Fruit fly (Drosophila melanogaster): ENCODE data around the gene CG31496.

CG31496 gene

DNA sequence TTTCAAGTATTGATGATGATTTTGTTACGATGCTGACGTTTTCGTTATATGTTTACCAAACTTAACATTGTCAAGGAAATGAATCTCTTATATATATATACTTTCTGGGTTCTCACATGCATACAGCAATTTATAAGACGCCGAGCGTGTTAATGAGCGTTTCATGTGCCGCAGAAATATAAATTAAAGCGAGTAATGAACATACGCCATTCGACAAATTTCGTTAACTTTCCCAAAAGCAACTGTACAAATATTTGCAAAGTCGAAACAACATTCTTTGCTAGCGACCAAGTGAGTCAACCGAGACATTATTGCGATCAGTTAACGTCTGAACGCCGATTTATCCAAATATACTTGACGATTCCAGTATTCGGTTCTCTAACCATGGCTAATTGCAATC lies at the start of gene CG31496:
Gene CG31496, plus strand, starts transcription at position 301 of the 400 bp plus-strand sequence.
- TF ChIP-seq Snoo (tag; optimal IDR thresholded peaks at IDR 0.05) (no peak), CG13204 (GFP tag; optimal IDR thresholded peaks at IDR 0.05) (no peak), CG15710 (tag; optimal IDR thresholded peaks at IDR 0.05) (no peak), CG9948 (tag; optimal IDR thresholded peaks at IDR 0.05) (no peak), CG34367 (tag; optimal IDR thresholded peaks at IDR 0.05) (no peak), Pif1B (GFP tag; optimal IDR thresholded peaks at IDR 0.05) (no peak), EcR (GFP tag; optimal IDR thresholded peaks at IDR 0.05) (no peak), CG8301 (tag; optimal IDR thresholded peaks at IDR 0.05) (no peak), Pif1A (GFP tag; optimal IDR thresholded peaks at IDR 0.05) (no peak), fd96Ca (GFP tag; IDR thresholded peaks at IDR 0.05) (no peak), D1 (tag; optimal IDR thresholded peaks at IDR 0.05) (no peak), CG32121 (GFP tag; IDR thresholded peaks at IDR 0.05) (no peak), CG17806 (tag; optimal IDR thresholded peaks at IDR 0.05) (no peak), rn (GFP tag; IDR thresholded peaks at IDR 0.05) (no peak)

DNA sequence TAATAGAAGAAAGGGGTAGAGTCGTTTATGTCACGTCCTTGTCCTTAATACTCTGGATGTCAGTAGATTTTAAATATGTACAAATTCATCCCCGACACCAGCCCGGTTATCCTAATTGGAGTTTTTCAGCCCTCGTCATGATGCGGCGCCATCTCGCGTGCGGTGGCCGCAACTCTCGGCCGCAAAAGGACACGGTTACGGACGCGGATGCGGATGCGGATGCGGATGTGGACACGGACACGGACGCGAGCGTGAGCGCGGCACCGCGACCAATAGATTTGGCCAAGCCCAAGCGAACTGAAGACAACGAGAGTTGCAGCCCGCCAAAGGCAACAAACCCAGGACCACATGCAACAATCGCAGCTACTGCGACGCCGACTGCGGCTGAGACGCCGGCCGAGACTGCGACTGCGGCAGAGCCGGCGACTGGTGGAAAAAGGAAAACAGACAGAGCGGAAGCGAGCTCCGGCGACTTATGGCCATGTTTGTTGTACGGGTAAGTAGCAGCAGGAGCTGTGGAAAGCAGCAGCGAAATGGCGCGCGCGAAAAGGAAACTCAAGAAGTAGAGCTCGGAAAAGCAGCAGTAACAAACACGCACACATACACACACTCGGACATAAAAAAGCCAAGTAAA lies 40.3 kb upstream of the CG31496 start, which contains the start of gene CG42544:
Gene CG42544, plus strand, starts transcription at position 138 of the 634 bp plus-strand sequence.
- TF ChIP-seq CG13204 (GFP tag; optimal IDR thresholded peaks at IDR 0.05) (no peak), CG12605 (GFP tag; IDR thresholded peaks at IDR 0.05) (no peak), CG4496 (GFP tag; IDR thresholded peaks at IDR 0.05) (no peak), Ets98B (GFP tag; IDR thresholded peaks at IDR 0.05) (no peak), CG10348 (GFP tag; IDR thresholded peaks at IDR 0.05) (no peak), Snoo (tag; optimal IDR thresholded peaks at IDR 0.05) (no peak), gl (tag; optimal IDR thresholded peaks at IDR 0.05) (no peak), CG14655 (GFP tag; optimal IDR thresholded peaks at IDR 0.05) (no peak), fd96Ca (GFP tag; IDR thresholded peaks at IDR 0.05) (no peak), CG17806 (tag; optimal IDR thresholded peaks at IDR 0.05) (no peak), D1 (tag; optimal IDR thresholded peaks at IDR 0.05) (no peak), rn (GFP tag; IDR thresholded peaks at IDR 0.05) (no peak), EcR (GFP tag; optimal IDR thresholded peaks at IDR 0.05) (no peak), Pif1B (GFP tag; optimal IDR thresholded peaks at IDR 0.05) (no peak), CG9948 (tag; optimal IDR thresholded peaks at IDR 0.05) (no peak), CG15710 (tag; optimal IDR thresholded peaks at IDR 0.05) (no peak), CG8301 (tag; optimal IDR thresholded peaks at IDR 0.05) (no peak)

DNA sequence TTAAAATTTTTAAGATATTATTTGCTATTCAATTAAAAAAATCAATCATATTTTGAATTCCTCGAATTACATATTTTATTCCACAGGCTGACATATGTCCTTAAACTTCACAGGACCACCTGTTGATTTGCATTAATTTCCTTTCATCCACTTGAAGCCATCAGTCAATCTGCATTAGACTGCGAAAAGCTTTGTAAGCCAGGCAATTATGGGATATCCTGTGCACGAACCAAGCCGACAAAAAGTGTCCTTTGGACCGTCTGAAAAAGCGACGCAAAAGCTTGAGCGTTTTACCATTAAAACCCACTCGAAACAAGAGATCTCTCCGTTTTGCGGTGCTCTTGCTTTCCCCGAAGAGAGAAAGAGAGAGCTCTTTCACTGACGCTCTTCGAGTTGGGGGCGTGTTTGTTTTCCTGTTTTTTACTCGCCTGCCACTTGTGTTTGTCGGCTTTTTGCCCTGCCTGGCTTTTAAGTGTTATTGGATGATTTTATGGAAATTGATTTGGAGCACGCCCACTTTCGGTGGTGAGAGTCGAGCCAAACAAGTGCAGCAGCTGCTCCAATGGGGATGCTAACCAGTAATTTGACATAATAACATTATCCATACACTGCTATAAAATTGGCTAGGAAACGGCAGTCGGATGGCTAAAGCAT lies 38.2 kb upstream of the CG31496 start:
- no peak for TF ChIP-seq Ets98B (GFP tag; IDR thresholded peaks at IDR 0.05)
- TF ChIP-seq CG12605 (GFP tag; IDR thresholded peaks at IDR 0.05): peak; percentile 52; the same call in 1 of the 2 replicates
- TF ChIP-seq CG32121 (GFP tag; IDR thresholded peaks at IDR 0.05): no peak
- TF ChIP-seq fd96Ca (GFP tag; IDR thresholded peaks at IDR 0.05): no peak
- no peak for TF ChIP-seq D1 (tag; optimal IDR thresholded peaks at IDR 0.05)
- TF ChIP-seq CG4496 (GFP tag; IDR thresholded peaks at IDR 0.05): 0 out of 3 replicates have a peak, but pooled peaks have one; percentile 45
- no peak for TF ChIP-seq CG10348 (GFP tag; IDR thresholded peaks at IDR 0.05)
- no peak for TF ChIP-seq rn (GFP tag; IDR thresholded peaks at IDR 0.05)
- TF ChIP-seq CG15710 (tag; optimal IDR thresholded peaks at IDR 0.05): no peak
- no peak for TF ChIP-seq CG13204 (GFP tag; optimal IDR thresholded peaks at IDR 0.05)
- no peak for TF ChIP-seq CG9948 (tag; optimal IDR thresholded peaks at IDR 0.05)
- no peak for TF ChIP-seq gl (tag; optimal IDR thresholded peaks at IDR 0.05)

DNA sequence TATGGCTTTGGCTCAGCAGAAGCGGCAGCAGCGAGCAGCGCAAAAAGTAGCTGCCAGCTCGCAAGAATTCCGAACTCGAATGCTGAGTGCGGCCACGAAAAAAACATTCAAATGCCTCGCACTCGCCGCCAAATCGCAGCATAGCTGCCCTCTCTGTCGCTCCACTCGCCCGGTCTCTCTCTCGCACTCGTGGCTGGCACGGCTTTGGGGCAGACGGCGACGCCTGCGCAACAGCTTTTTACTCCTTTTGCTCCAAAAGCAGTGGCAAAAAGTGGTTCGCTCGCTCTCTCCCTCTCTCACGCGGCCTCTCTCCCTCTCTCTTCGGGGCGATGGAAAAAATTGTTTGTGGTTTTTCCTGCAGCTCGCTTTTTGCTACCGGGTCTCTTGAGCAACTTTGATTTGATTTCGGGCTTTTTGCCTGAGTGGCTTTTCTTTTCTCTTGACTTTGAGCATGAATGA lies 35.3 kb upstream of the CG31496 start, which contains the start of gene rn:
Gene rn, minus strand, starts transcription at position 51 of the 459 bp plus-strand sequence.
- TF ChIP-seq CG12605 (GFP tag; IDR thresholded peaks at IDR 0.05) (peak; percentile 50; the same call in 1 of the 2 replicates), rn (GFP tag; IDR thresholded peaks at IDR 0.05) (peak; percentile 59), Snoo (tag; optimal IDR thresholded peaks at IDR 0.05) (peak; percentile 3), gl (tag; optimal IDR thresholded peaks at IDR 0.05) (peak; percentile 49), CG15710 (tag; optimal IDR thresholded peaks at IDR 0.05) (peak; percentile 11), fd96Ca (GFP tag; IDR thresholded peaks at IDR 0.05) (peak; percentile 78), CG32121 (GFP tag; IDR thresholded peaks at IDR 0.05) (peak; percentile 31; the same call in 1 of the 2 replicates), CG4496 (GFP tag; IDR thresholded peaks at IDR 0.05) (peak; percentile 79), CG17806 (tag; optimal IDR thresholded peaks at IDR 0.05) (no peak), CG9948 (tag; optimal IDR thresholded peaks at IDR 0.05) (no peak), CG13204 (GFP tag; optimal IDR thresholded peaks at IDR 0.05) (peak; percentile 19), Pif1B (GFP tag; optimal IDR thresholded peaks at IDR 0.05) (no peak), Ets98B (GFP tag; IDR thresholded peaks at IDR 0.05) (peak; percentile 36)

DNA sequence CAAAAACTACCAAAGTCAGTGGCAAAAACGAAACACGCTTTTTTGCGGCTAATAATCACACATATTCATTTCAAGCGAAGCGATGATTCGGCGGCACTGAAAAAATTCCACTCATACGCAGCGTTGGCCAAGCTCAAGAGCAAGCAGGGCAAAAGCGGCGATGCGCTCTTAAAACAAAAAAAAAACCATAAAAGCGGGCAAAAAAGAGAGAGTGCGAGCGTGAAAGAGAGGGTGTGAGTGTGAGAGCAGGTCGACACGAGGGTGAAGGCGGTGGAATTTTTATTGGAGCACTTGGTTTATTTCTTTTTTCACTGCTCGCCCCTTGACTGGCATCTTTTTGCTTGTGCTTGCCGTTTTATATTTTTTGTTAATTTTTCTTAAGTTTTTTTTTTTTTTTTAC lies 34.3 kb upstream of the CG31496 start:
- peak; percentile 69; the same call in 1 of the 2 replicates for TF ChIP-seq rn (GFP tag; IDR thresholded peaks at IDR 0.05)
- TF ChIP-seq Pif1A (GFP tag; optimal IDR thresholded peaks at IDR 0.05): peak; percentile 58
- TF ChIP-seq CG17806 (tag; optimal IDR thresholded peaks at IDR 0.05): no peak
- TF ChIP-seq Ets98B (GFP tag; IDR thresholded peaks at IDR 0.05): peak; percentile 47; the same call in 1 of the 2 replicates
- TF ChIP-seq Pif1B (GFP tag; optimal IDR thresholded peaks at IDR 0.05): peak; percentile 27
- peak; percentile 34; the same call in 1 of the 2 replicates for TF ChIP-seq CG32121 (GFP tag; IDR thresholded peaks at IDR 0.05)
- TF ChIP-seq CG12605 (GFP tag; IDR thresholded peaks at IDR 0.05): no peak
- TF ChIP-seq CG4496 (GFP tag; IDR thresholded peaks at IDR 0.05): peak; percentile 59; the same call in 2 of the 3 replicates
- peak; percentile 12 for TF ChIP-seq CG34367 (tag; optimal IDR thresholded peaks at IDR 0.05)

DNA sequence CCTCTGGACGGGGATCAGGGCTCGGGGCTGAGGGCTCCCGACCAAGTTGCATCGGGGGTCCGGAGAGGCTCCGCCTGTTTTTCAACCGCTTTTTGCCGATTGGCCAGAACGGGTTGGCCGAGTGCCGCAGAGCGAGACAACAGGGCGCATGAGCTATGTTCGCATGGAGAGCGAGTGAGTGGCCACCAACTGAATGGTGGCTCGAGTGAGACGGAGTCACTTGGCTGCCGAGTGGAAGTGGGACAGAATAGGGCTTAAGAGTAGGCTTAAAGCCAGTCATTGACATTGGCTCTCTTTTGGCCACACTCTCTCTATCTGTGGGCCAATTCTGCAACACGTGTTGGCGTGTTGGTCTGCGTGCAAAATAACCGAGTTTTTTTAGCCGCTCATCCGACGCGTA lies 31.8 kb upstream of the CG31496 start:
- TF ChIP-seq CG15710 (tag; optimal IDR thresholded peaks at IDR 0.05): no peak
- no peak for TF ChIP-seq Snoo (tag; optimal IDR thresholded peaks at IDR 0.05)
- no peak for TF ChIP-seq CG17806 (tag; optimal IDR thresholded peaks at IDR 0.05)
- no peak for TF ChIP-seq CG9948 (tag; optimal IDR thresholded peaks at IDR 0.05)
- TF ChIP-seq CG4496 (GFP tag; IDR thresholded peaks at IDR 0.05): peak; percentile 53; the same call in 2 of the 3 replicates
- no peak for TF ChIP-seq rn (GFP tag; IDR thresholded peaks at IDR 0.05)
- TF ChIP-seq CG13204 (GFP tag; optimal IDR thresholded peaks at IDR 0.05): no peak
- TF ChIP-seq CG8301 (tag; optimal IDR thresholded peaks at IDR 0.05): no peak
- no peak for TF ChIP-seq CG10348 (GFP tag; IDR thresholded peaks at IDR 0.05)
- no peak for TF ChIP-seq gl (tag; optimal IDR thresholded peaks at IDR 0.05)
- no peak for TF ChIP-seq Pif1A (GFP tag; optimal IDR thresholded peaks at IDR 0.05)
- TF ChIP-seq Pif1B (GFP tag; optimal IDR thresholded peaks at IDR 0.05): no peak
- TF ChIP-seq D1 (tag; optimal IDR thresholded peaks at IDR 0.05): no peak
- TF ChIP-seq CG14655 (GFP tag; optimal IDR thresholded peaks at IDR 0.05): no peak
- peak; percentile 73 for TF ChIP-seq EcR (GFP tag; optimal IDR thresholded peaks at IDR 0.05)
